Worm (Caenorhabditis elegans) whole organism, mixed stage, embryonic: Measurements from ENCODE around the gene nhr-100.

Experiments
- M03D4.4 ChIP-seq: sonication (generic microtip); optimal IDR thresholded peaks from 2 replicates; lab custom pipeline; 2017; ENCODE audit warnings: mild to moderate bottlenecking, missing genetic modification characterization, missing compliant biosample characterization
- ceh-39 ChIP-seq: fragments of 150-350 bp; optimal IDR thresholded peaks from 2 replicates; lab custom pipeline; 2014; ENCODE audit warnings: missing biosample characterization, missing genetic modification characterization
- ceh-43 ChIP-seq: fragments of 200-800 bp; sonication (Bioruptor generic); optimal IDR thresholded peaks from 2 replicates; lab custom pipeline; 2018; ENCODE audit warnings: mild to moderate bottlenecking, missing genetic modification characterization, moderate library complexity, missing compliant biosample characterization
- ceh-83 ChIP-seq: fragments of 200-800 bp; sonication (Bioruptor generic); optimal IDR thresholded peaks from 2 replicates; lab custom pipeline; 2018; ENCODE audit warnings: mild to moderate bottlenecking, missing genetic modification characterization, missing compliant biosample characterization
- ces-1 ChIP-seq: fragments of 150-350 bp; optimal IDR thresholded peaks from 2 replicates; lab custom pipeline; 2014; ENCODE audit warnings: missing biosample characterization, missing genetic modification reagents, missing genetic modification characterization
- cnd-1 ChIP-seq: fragments of 200-800 bp; sonication (Bioruptor generic); optimal IDR thresholded peaks from 2 replicates; lab custom pipeline; 2018; ENCODE audit warnings: mild to moderate bottlenecking, missing genetic modification characterization, missing compliant biosample characterization
- drap-1 ChIP-seq: fragments of 200-800 bp; sonication (Bioruptor generic); optimal IDR thresholded peaks from 3 replicates; lab custom pipeline; 2018; ENCODE audit warnings: mild to moderate bottlenecking, missing genetic modification characterization, missing compliant biosample characterization
- elt-1 ChIP-seq: sonication (generic microtip); optimal IDR thresholded peaks from 2 replicates; lab custom pipeline; 2017; ENCODE audit warnings: missing genetic modification characterization, mild to moderate bottlenecking, missing compliant biosample characterization, antibody characterized with exemption, moderate library complexity, borderline replicate concordance; ENCODE audit not compliant: insufficient read depth
- elt-3 ChIP-seq: fragments of 150-350 bp; optimal IDR thresholded peaks from 2 replicates; lab custom pipeline; 2014; ENCODE audit warnings: missing biosample characterization, missing genetic modification characterization
- flh-1 ChIP-seq: fragments of 200-800 bp; sonication (Bioruptor generic); optimal IDR thresholded peaks from 2 replicates; lab custom pipeline; 2018; ENCODE audit warnings: mild to moderate bottlenecking, missing genetic modification characterization, moderate library complexity, missing compliant biosample characterization
- ham-2 ChIP-seq: fragments of 200-800 bp; sonication (Bioruptor generic); optimal IDR thresholded peaks from 2 replicates; lab custom pipeline; 2018; ENCODE audit warnings: mild to moderate bottlenecking, missing genetic modification characterization, missing compliant biosample characterization
- hlh-1 ChIP-seq: fragments of 150-350 bp; optimal IDR thresholded peaks from 2 replicates; lab custom pipeline; 2014; ENCODE audit warnings: missing biosample characterization, missing genetic modification reagents, missing genetic modification characterization
- lin-13 ChIP-seq: fragments of 150-350 bp; optimal IDR thresholded peaks from 2 replicates; lab custom pipeline; 2014; ENCODE audit warnings: missing biosample characterization, missing genetic modification characterization
- lsy-2 ChIP-seq: fragments of 150-350 bp; optimal IDR thresholded peaks from 2 replicates; lab custom pipeline; 2014; ENCODE audit warnings: missing biosample characterization, missing genetic modification characterization
- mab-5 ChIP-seq: fragments of 150-350 bp; optimal IDR thresholded peaks from 2 replicates; lab custom pipeline; 2014; ENCODE audit warnings: missing biosample characterization, missing genetic modification characterization
- mep-1 ChIP-seq: fragments of 150-350 bp; optimal IDR thresholded peaks from 2 replicates; lab custom pipeline; 2017; ENCODE audit warnings: missing biosample characterization, missing genetic modification reagents, missing genetic modification characterization, inconsistent platforms
- mls-2 ChIP-seq: sonication (generic microtip); optimal IDR thresholded peaks from 2 replicates; lab custom pipeline; 2016; ENCODE audit warnings: mild to moderate bottlenecking, missing genetic modification characterization, moderate library complexity, missing compliant biosample characterization
- nhr-12 ChIP-seq: fragments of 150-350 bp; optimal IDR thresholded peaks from 2 replicates; lab custom pipeline; 2014; ENCODE audit warnings: missing biosample characterization, missing genetic modification characterization
- nhr-2 ChIP-seq: fragments of 150-350 bp; optimal IDR thresholded peaks from 2 replicates; lab custom pipeline; 2014; ENCODE audit warnings: missing biosample characterization, missing genetic modification characterization
- nhr-28 ChIP-seq: fragments of 150-350 bp; optimal IDR thresholded peaks from 2 replicates; lab custom pipeline; 2014; ENCODE audit warnings: missing biosample characterization, missing genetic modification characterization
- nhr-76 ChIP-seq: sonication (generic microtip); optimal IDR thresholded peaks from 2 replicates; lab custom pipeline; 2017; ENCODE audit warnings: missing biosample characterization, missing genetic modification characterization
- pha-4 ChIP-seq: fragments of 150-350 bp; optimal IDR thresholded peaks from 2 replicates; lab custom pipeline; 2018; ENCODE audit warnings: missing biosample characterization, missing genetic modification reagents, missing genetic modification characterization
- sptf-1 ChIP-seq: sonication (generic microtip); optimal IDR thresholded peaks from 2 replicates; lab custom pipeline; 2017; ENCODE audit warnings: mild to moderate bottlenecking, missing genetic modification characterization, moderate library complexity, missing compliant biosample characterization
- tbx-8 ChIP-seq: fragments of 200-800 bp; sonication (Bioruptor generic); optimal IDR thresholded peaks from 2 replicates; lab custom pipeline; 2018; ENCODE audit warnings: mild to moderate bottlenecking, missing genetic modification characterization, moderate library complexity, missing compliant biosample characterization
- unc-120 ChIP-seq: sonication (generic microtip); optimal IDR thresholded peaks from 2 replicates; lab custom pipeline; 2017; ENCODE audit warnings: missing genetic modification characterization, missing compliant biosample characterization; ENCODE audit not compliant: poor library complexity, severe bottlenecking
- unc-39 ChIP-seq: fragments of 150-350 bp; optimal IDR thresholded peaks from 2 replicates; lab custom pipeline; 2014; ENCODE audit warnings: missing biosample characterization, missing genetic modification characterization
- unc-62 ChIP-seq: fragments of 150-350 bp; optimal IDR thresholded peaks from 2 replicates; lab custom pipeline; 2014; ENCODE audit warnings: missing biosample characterization, missing genetic modification reagents, missing genetic modification characterization
- zip-8 ChIP-seq: fragments of 150-350 bp; optimal IDR thresholded peaks from 2 replicates; lab custom pipeline; 2014; ENCODE audit warnings: missing biosample characterization, missing genetic modification characterization
- ztf-11 ChIP-seq: fragments of 150-350 bp; optimal IDR thresholded peaks from 2 replicates; lab custom pipeline; 2014; ENCODE audit warnings: missing biosample characterization, missing genetic modification characterization

nhr-100 gene

DNA sequence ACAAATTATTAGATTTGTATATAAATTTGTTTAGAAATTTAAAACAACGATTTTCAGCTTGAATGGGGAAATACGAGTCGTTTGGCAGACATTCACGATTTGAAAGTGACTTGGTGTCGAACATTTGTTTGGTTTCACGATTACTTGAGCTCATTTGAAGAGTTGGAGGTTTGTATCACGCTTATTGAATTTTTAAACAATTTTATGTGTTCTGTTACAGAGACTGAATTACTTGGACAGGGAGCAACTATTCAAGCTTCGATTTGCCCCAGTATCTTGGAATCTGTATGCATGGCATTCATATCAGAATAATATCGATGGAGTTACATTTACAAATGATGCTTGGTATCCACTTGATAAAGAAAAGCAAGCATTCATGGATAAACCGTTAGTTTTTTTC, 1.3 kb upstream of the nhr-100 start:
- TF ChIP-seq ham-2 (GFP tag; lab: Kevin White, UChicago) (no peak), ceh-83 (GFP tag; lab: Kevin White, UChicago) (no peak), mab-5 (no peak), ces-1 (GFP tag; lab: Kevin White, UChicago) (no peak), cnd-1 (tag; lab: Kevin White, UChicago) (no peak), ceh-39 (no peak), ztf-11 (no peak), nhr-2 (no peak), tbx-8 (no peak), drap-1 (GFP tag; lab: Kevin White, UChicago) (no peak), ceh-43 (no peak), mls-2 (tag; lab: Kevin White, UChicago) (no peak), M03D4.4 (tag; lab: Kevin White, UChicago) (no peak), elt-3 (tag; lab: Kevin White, UChicago) (no peak), unc-120 (tag; lab: Kevin White, UChicago) (no peak)

DNA sequence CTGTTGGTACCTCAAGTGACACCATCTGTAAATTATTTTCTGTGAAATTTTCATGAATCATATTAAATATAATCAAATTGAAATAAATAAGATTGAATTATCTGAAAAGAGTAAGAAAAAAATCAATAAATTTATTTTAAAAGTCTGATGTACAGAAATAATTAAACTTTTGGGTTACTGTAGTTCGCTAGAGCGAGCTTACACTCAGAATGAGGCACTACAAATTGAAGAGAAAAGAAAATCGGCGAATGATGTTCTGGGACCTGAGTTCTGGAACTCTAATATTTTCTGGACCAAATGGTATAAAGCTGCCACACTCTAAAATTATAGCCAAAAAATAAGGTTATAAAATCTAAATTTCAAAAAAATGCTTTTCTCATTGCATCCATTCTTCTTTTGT, 5.4 kb downstream of the nhr-100 start:
- no peak for TF ChIP-seq ceh-83 (GFP tag; lab: Kevin White, UChicago)
- TF ChIP-seq lin-13, result no peak
- TF ChIP-seq ham-2 (GFP tag; lab: Kevin White, UChicago), result no peak
- no peak for TF ChIP-seq zip-8
- no peak for TF ChIP-seq mep-1
- no peak for TF ChIP-seq unc-39 (tag; lab: Kevin White, UChicago)
- no peak for TF ChIP-seq mab-5
- no peak for TF ChIP-seq ztf-11
- no peak for TF ChIP-seq unc-62 (GFP tag; lab: Kevin White, UChicago)
- no peak for TF ChIP-seq pha-4 (tag; lab: Kevin White, UChicago)
- TF ChIP-seq ceh-43, result no peak
- TF ChIP-seq drap-1 (GFP tag; lab: Kevin White, UChicago), result no peak
- TF ChIP-seq nhr-2, result no peak
- TF ChIP-seq nhr-28, result no peak
- no peak for TF ChIP-seq nhr-12 (tag; lab: Kevin White, UChicago)
- TF ChIP-seq nhr-76 (tag; lab: Kevin White, UChicago), result no peak
- TF ChIP-seq cnd-1 (tag; lab: Kevin White, UChicago), result no peak
- TF ChIP-seq unc-120 (tag; lab: Kevin White, UChicago), result no peak
- no peak for TF ChIP-seq sptf-1
- TF ChIP-seq lsy-2 (tag; lab: Kevin White, UChicago), result no peak

DNA sequence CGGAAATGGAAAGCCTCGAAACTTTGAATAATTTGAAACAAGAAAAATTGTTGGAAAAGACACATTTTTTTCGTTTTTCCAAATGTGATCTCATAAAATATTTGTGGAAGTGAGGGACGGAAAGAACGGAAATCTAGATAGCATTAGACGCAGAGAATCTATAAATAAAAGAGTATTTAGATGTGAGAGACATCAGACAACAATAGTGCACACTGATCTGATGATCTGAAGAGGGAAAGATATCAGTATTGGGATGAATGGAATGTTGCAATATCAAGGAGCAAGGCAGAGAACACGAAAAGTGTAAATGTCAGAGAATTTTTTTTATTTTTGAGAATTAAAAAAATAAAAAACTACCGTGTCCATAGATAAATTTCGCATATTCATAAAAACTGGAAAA, 6.4 kb downstream of the nhr-100 start:
- TF ChIP-seq elt-1 (tag; lab: Kevin White, UChicago) (no peak), unc-120 (tag; lab: Kevin White, UChicago) (peak; percentile 56)

DNA sequence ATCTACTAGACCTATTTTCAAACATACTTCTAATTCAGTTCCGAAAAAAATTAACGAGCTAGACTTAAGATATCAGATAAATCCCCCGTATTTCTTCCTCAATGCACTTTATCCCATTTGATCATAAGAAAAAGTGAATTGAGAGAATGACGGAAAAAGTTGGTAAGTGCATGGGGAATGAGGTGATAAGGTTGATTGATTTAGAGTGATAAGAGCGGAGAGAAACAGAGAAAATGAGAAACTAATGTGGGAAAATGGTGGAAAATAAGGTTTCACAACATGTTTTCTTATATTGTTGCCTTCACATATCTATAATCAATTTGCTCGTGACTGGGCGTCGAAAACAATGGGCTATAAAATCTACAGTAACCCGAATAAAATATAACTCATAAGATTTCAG, 7.3 kb downstream of the nhr-100 start:
- TF ChIP-seq nhr-76 (tag; lab: Kevin White, UChicago) (no peak), pha-4 (tag; lab: Kevin White, UChicago) (no peak), ceh-83 (GFP tag; lab: Kevin White, UChicago) (no peak), mls-2 (tag; lab: Kevin White, UChicago) (no peak), nhr-2 (no peak), tbx-8 (no peak), unc-39 (tag; lab: Kevin White, UChicago) (no peak), mab-5 (no peak), ceh-39 (no peak), drap-1 (GFP tag; lab: Kevin White, UChicago) (no peak)
- TF ChIP-seq, all 35 proteins: peak for 0

DNA sequence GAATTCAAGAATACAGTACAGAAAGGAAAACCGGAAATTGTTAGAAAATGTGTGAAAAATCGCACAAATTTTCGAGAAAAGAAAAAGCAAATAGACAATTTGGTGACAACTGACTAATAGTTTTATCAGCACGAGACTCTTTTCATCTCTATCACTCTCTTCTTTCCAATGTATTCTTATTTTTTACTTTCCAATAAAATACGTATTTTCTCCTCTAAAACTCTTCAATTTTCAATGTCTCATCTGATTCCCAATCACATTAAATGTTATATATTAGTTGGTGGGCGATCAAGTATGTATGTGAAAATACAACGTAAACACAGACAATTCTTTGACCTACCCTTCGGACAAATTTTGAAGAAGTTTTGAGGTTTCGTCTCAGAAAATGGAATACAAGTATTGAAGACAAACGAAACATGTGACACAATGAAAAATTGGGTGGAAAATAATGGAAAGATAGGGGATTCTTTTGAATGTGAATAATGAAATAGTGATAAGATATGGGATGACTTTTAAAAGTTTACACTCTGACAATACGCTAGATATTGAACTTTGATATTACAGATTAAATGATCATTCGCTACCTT, 8.8 kb downstream of the nhr-100 start, which contains the start of gene cka-1:
Gene cka-1, minus strand, starts transcription at position 418 of the 587 bp plus-strand sequence.
- no peak for TF ChIP-seq tbx-8
- TF ChIP-seq unc-62 (GFP tag; lab: Kevin White, UChicago), result no peak
- TF ChIP-seq flh-1 (GFP tag; lab: Kevin White, UChicago), result no peak
- no peak for TF ChIP-seq ceh-43
- no peak for TF ChIP-seq unc-120 (tag; lab: Kevin White, UChicago)
- no peak for TF ChIP-seq sptf-1
- no peak for TF ChIP-seq cnd-1 (tag; lab: Kevin White, UChicago)
- TF ChIP-seq M03D4.4 (tag; lab: Kevin White, UChicago), result no peak

DNA sequence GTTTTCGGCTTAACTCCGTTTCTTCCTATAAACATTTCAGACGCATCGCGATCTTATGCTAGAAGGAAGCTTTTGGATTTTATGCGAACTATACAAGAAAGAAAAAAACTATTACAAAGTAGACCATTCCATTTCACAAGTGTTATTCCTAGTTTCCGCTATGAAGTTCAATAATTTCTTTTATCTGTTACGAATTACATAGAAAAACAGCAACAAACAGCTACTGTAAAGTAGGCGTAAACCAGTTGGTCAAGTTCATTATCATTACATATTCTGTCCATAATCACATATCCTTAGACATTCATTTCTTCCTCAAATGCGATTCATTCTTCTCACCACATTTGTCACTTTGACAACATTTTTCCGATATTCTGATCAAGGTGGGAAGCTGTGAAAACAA, 9.7 kb downstream of the nhr-100 start, which contains the start of gene C28D4.10:
Gene C28D4.10, plus strand, starts transcription at position 301 of the 400 bp plus-strand sequence.
- TF ChIP-seq lsy-2 (tag; lab: Kevin White, UChicago) (no peak), M03D4.4 (tag; lab: Kevin White, UChicago) (no peak), ceh-43 (no peak), drap-1 (GFP tag; lab: Kevin White, UChicago) (no peak), hlh-1 (tag; lab: Kevin White, UChicago) (no peak), nhr-12 (tag; lab: Kevin White, UChicago) (no peak), elt-3 (tag; lab: Kevin White, UChicago) (no peak), unc-120 (tag; lab: Kevin White, UChicago) (no peak), ces-1 (GFP tag; lab: Kevin White, UChicago) (no peak), elt-1 (tag; lab: Kevin White, UChicago) (no peak), unc-62 (GFP tag; lab: Kevin White, UChicago) (no peak), nhr-28 (no peak), ham-2 (GFP tag; lab: Kevin White, UChicago) (no peak)
- TF ChIP-seq, all 35 proteins: peak for 0
